Fruit fly (Drosophila melanogaster) whole organism, embryonic: ENCODE data around the gene Cyp12a5.
A peak's percentile ranks its signal among the peaks of the same experiment; 100 is the strongest.

ENCODE experiments used
- Abd-B ChIP-seq: fragments of 200-800 bp; sonication (Bioruptor generic); optimal IDR thresholded peaks from 2 replicates; lab custom pipeline; 2018; ENCODE audit warnings: missing biosample characterization, mild to moderate bottlenecking, missing genetic modification characterization, moderate library complexity
- B-H1 ChIP-seq: fragments of 200-800 bp; sonication (Bioruptor generic); IDR thresholded peaks from 3 replicates; pipeline ENCODE4 v1.3.6; 2022; ENCODE audit warnings: missing biosample characterization, missing genetic modification characterization
- Bgb ChIP-seq: fragments of 200-800 bp; sonication (Bioruptor generic); IDR thresholded peaks from 2 replicates; pipeline ENCODE4 v1.3.6; 2022; ENCODE audit warnings: missing biosample characterization, missing genetic modification characterization; ENCODE audit not compliant: partially characterized antibody
- C15 ChIP-seq: fragments of 200-800 bp; sonication (Bioruptor generic); IDR thresholded peaks from 3 replicates; pipeline ENCODE4 v1.3.6; 2022; ENCODE audit warnings: missing biosample characterization, missing genetic modification characterization
- CG10431 ChIP-seq: fragments of 200-800 bp; sonication (Bioruptor generic); optimal IDR thresholded peaks from 3 replicates; lab custom pipeline; 2018; ENCODE audit warnings: missing biosample characterization, mild to moderate bottlenecking, missing genetic modification characterization
- CG10462 ChIP-seq: fragments of 200-800 bp; sonication (Bioruptor generic); optimal IDR thresholded peaks from 2 replicates; lab custom pipeline; 2016; ENCODE audit warnings: missing biosample characterization, missing genetic modification characterization
- CG11723 ChIP-seq: fragments of 200-800 bp; sonication (Bioruptor generic); optimal IDR thresholded peaks from 2 replicates; lab custom pipeline; 2017; ENCODE audit warnings: missing biosample characterization, mild to moderate bottlenecking, missing genetic modification characterization
- CG14050 ChIP-seq: fragments of 200-800 bp; sonication (Bioruptor generic); IDR thresholded peaks from 3 replicates; pipeline ENCODE4 v1.3.6; 2022; ENCODE audit warnings: missing biosample characterization, missing genetic modification characterization
- CG17568 ChIP-seq: fragments of 200-800 bp; sonication (Bioruptor generic); optimal IDR thresholded peaks from 2 replicates; lab custom pipeline; 2018; ENCODE audit warnings: missing biosample characterization, mild to moderate bottlenecking, missing genetic modification characterization, moderate library complexity
- CG18599 ChIP-seq: fragments of 200-800 bp; sonication (Bioruptor generic); optimal IDR thresholded peaks from 3 replicates; lab custom pipeline; 2017; ENCODE audit warnings: missing biosample characterization, missing genetic modification characterization, mild to moderate bottlenecking, moderate library complexity, missing genetic modification reagents
- CG2202 ChIP-seq: fragments of 200-800 bp; sonication (Bioruptor generic); optimal IDR thresholded peaks from 2 replicates; lab custom pipeline; 2018; ENCODE audit warnings: missing biosample characterization, mild to moderate bottlenecking, missing genetic modification characterization
- CG30020 ChIP-seq: fragments of 200-800 bp; optimal IDR thresholded peaks from 2 replicates; lab custom pipeline; 2019; ENCODE audit warnings: missing biosample characterization, mild to moderate bottlenecking, missing genetic modification characterization, moderate library complexity
- CG30403 ChIP-seq: fragments of 200-800 bp; sonication (Bioruptor generic); optimal IDR thresholded peaks from 3 replicates; lab custom pipeline; 2016; ENCODE audit warnings: missing biosample characterization, missing genetic modification characterization
- CG31365 ChIP-seq: fragments of 200-800 bp; sonication (Bioruptor generic); optimal IDR thresholded peaks from 2 replicates; lab custom pipeline; 2018; ENCODE audit warnings: missing biosample characterization, mild to moderate bottlenecking, missing genetic modification characterization
- CG32532 ChIP-seq: fragments of 200-800 bp; sonication (Bioruptor generic); IDR thresholded peaks from 2 replicates; pipeline ENCODE4 v1.3.6; 2022; ENCODE audit warnings: missing biosample characterization, missing genetic modification characterization
- CG3726 ChIP-seq: fragments of 200-800 bp; sonication (Bioruptor generic); IDR thresholded peaks from 3 replicates; pipeline ENCODE4, ENCODE4 v1.3.6; 2022; ENCODE audit warnings: missing biosample characterization, missing genetic modification characterization
- CG4424 ChIP-seq: fragments of 200-800 bp; sonication (Bioruptor generic); optimal IDR thresholded peaks from 3 replicates; lab custom pipeline; 2016; ENCODE audit warnings: missing biosample characterization, missing genetic modification characterization
- CG4707 ChIP-seq: fragments of 200-800 bp; sonication (Bioruptor generic); optimal IDR thresholded peaks from 2 replicates; lab custom pipeline; 2018; ENCODE audit warnings: missing biosample characterization, mild to moderate bottlenecking, missing genetic modification characterization, moderate library complexity
- CG6272 ChIP-seq: fragments of 200-800 bp; sonication (Bioruptor generic); IDR thresholded peaks from 2 replicates; pipeline ENCODE4 v1.3.6; 2022; ENCODE audit warnings: missing biosample characterization, missing genetic modification characterization
- CG8924 ChIP-seq: fragments of 200-800 bp; optimal IDR thresholded peaks from 3 replicates; lab custom pipeline; 2019; ENCODE audit warnings: missing biosample characterization, mild to moderate bottlenecking, missing genetic modification characterization, moderate library complexity
- CG8944 ChIP-seq: fragments of 200-800 bp; sonication (Bioruptor generic); optimal IDR thresholded peaks from 3 replicates; lab custom pipeline; 2016; ENCODE audit warnings: missing biosample characterization, missing genetic modification characterization
- Chrac-16 ChIP-seq: fragments of 200-800 bp; sonication (Bioruptor generic); optimal IDR thresholded peaks from 3 replicates; lab custom pipeline; 2016; ENCODE audit warnings: missing biosample characterization, missing genetic modification characterization
- Deaf1 ChIP-seq: fragments of 200-800 bp; optimal IDR thresholded peaks from 3 replicates; lab custom pipeline; 2019; ENCODE audit warnings: missing biosample characterization, mild to moderate bottlenecking, missing genetic modification characterization, moderate library complexity
- Doc2 ChIP-seq: fragments of 200-800 bp; sonication (Bioruptor generic); IDR thresholded peaks from 2 replicates; pipeline ENCODE4 v1.3.6; 2022; ENCODE audit warnings: missing biosample characterization, missing genetic modification characterization
- Dp ChIP-seq: fragments of 200-800 bp; sonication (Bioruptor generic); optimal IDR thresholded peaks from 2 replicates; lab custom pipeline; 2018; ENCODE audit warnings: missing biosample characterization, mild to moderate bottlenecking, missing genetic modification characterization, moderate library complexity
- Ets65A ChIP-seq: fragments of 200-800 bp; sonication (Bioruptor generic); peaks from one replicate; lab custom pipeline; 2016; ENCODE audit warnings: missing biosample characterization, missing genetic modification characterization
- Ets97D ChIP-seq: fragments of 200-800 bp; sonication (Bioruptor generic); optimal IDR thresholded peaks from 3 replicates; lab custom pipeline; 2016; ENCODE audit warnings: missing biosample characterization, missing genetic modification characterization
- Fer1 ChIP-seq: fragments of 200-800 bp; sonication (Bioruptor generic); optimal IDR thresholded peaks from 2 replicates; lab custom pipeline; 2017; ENCODE audit warnings: missing biosample characterization, mild to moderate bottlenecking, missing genetic modification characterization
- GATAe ChIP-seq: fragments of 200-800 bp; sonication (Bioruptor generic); conservative IDR thresholded peaks from 2 replicates; pipeline ENCODE4 v1.3.6; 2022; ENCODE audit warnings: missing biosample characterization, missing genetic modification characterization
- Nf-YB ChIP-seq: fragments of 200-800 bp; sonication (Bioruptor generic); optimal IDR thresholded peaks from 3 replicates; lab custom pipeline; 2019; ENCODE audit warnings: missing biosample characterization, mild to moderate bottlenecking, missing genetic modification characterization, moderate library complexity
- Trl ChIP-seq, 3 experiments: fragments of >200 bp in 2 of 3; fragments of 200-800 bp in 1 of 3; sonication (Bioruptor generic) in 1 of 3; optimal IDR thresholded peaks; 2 replicates in 1 of 3; 3 replicates in 2 of 3; lab custom pipeline; 2016 to 2017; ENCODE audit warnings: missing biosample characterization in 1 of 3, missing genetic modification characterization in 1 of 3
- Xrp1 ChIP-seq: fragments of 200-800 bp; sonication (Bioruptor generic); IDR thresholded peaks from 2 replicates; pipeline ENCODE4 v1.3.6; 2022; ENCODE audit warnings: missing biosample characterization, missing genetic modification characterization
- br ChIP-seq: fragments of >200 bp; optimal IDR thresholded peaks from 2 replicates; lab custom pipeline; 2017
- ems ChIP-seq: fragments of 200-800 bp; sonication (Bioruptor generic); optimal IDR thresholded peaks from 3 replicates; lab custom pipeline; 2016; ENCODE audit warnings: missing biosample characterization, missing genetic modification characterization
- ftz-f1 ChIP-seq: fragments of 200-800 bp; sonication (Bioruptor generic); optimal IDR thresholded peaks from 2 replicates; lab custom pipeline; 2016; ENCODE audit warnings: missing biosample characterization, missing genetic modification characterization
- grau ChIP-seq: fragments of 200-800 bp; optimal IDR thresholded peaks from 3 replicates; lab custom pipeline; 2019; ENCODE audit warnings: missing biosample characterization, mild to moderate bottlenecking, missing genetic modification characterization, moderate library complexity
- hbn ChIP-seq: fragments of 200-800 bp; sonication (Bioruptor generic); IDR thresholded peaks from 2 replicates; pipeline ENCODE4 v1.3.6; 2022; ENCODE audit warnings: missing biosample characterization, missing genetic modification characterization; ENCODE audit not compliant: partially characterized antibody
- kah ChIP-seq: fragments of 200-800 bp; sonication (Bioruptor generic); optimal IDR thresholded peaks from 2 replicates; lab custom pipeline; 2018; ENCODE audit warnings: missing biosample characterization, mild to moderate bottlenecking, missing genetic modification characterization
- kni ChIP-seq: fragments of 200-800 bp; sonication (Bioruptor generic); optimal IDR thresholded peaks from 3 replicates; lab custom pipeline; 2017; ENCODE audit warnings: mild to moderate bottlenecking, missing biosample characterization, missing genetic modification reagents, missing genetic modification characterization
- otp ChIP-seq: fragments of 200-800 bp; sonication (Bioruptor generic); IDR thresholded peaks from 3 replicates; pipeline ENCODE4, ENCODE4 v1.3.6; 2022; ENCODE audit warnings: missing biosample characterization, missing genetic modification characterization
- pho ChIP-seq: fragments of 200-800 bp; sonication (Bioruptor generic); optimal IDR thresholded peaks from 2 replicates; lab custom pipeline; 2016; ENCODE audit warnings: missing biosample characterization, missing genetic modification characterization
- pnt ChIP-seq: fragments of 200-800 bp; sonication (Bioruptor generic); optimal IDR thresholded peaks from 3 replicates; lab custom pipeline; 2016; ENCODE audit warnings: missing biosample characterization, missing genetic modification characterization
- ro ChIP-seq: fragments of 200-800 bp; sonication (Bioruptor generic); IDR thresholded peaks from 2 replicates; pipeline ENCODE4 v1.3.6; 2022; ENCODE audit warnings: missing biosample characterization, missing genetic modification characterization
- row ChIP-seq: fragments of 200-800 bp; sonication (Bioruptor generic); IDR thresholded peaks from 3 replicates; pipeline ENCODE4 v1.3.6; 2022; ENCODE audit warnings: missing biosample characterization, missing genetic modification characterization
- shn ChIP-seq: fragments of 200-800 bp; sonication (Bioruptor generic); optimal IDR thresholded peaks from 3 replicates; lab custom pipeline; 2016; ENCODE audit warnings: missing biosample characterization, missing genetic modification characterization
- tna ChIP-seq: fragments of 200-800 bp; sonication (Bioruptor generic); IDR thresholded peaks from 2 replicates; pipeline ENCODE4 v1.3.6; 2022; ENCODE audit warnings: missing biosample characterization, missing genetic modification characterization; ENCODE audit not compliant: partially characterized antibody
- trh ChIP-seq: fragments of 200-800 bp; sonication (Bioruptor generic); optimal IDR thresholded peaks from 2 replicates; lab custom pipeline; 2016; ENCODE audit warnings: missing biosample characterization, missing genetic modification characterization
- vfl ChIP-seq: fragments of 200-800 bp; sonication (Bioruptor generic); optimal IDR thresholded peaks from 2 replicates; lab custom pipeline; 2016; ENCODE audit warnings: missing biosample characterization, missing genetic modification characterization
- z ChIP-seq: fragments of 200-800 bp; sonication (Bioruptor generic); IDR thresholded peaks from 3 replicates; pipeline ENCODE4 v1.3.6; 2022; ENCODE audit warnings: missing biosample characterization, missing genetic modification characterization
- zfh2 ChIP-seq: fragments of 200-800 bp; sonication (Bioruptor generic); optimal IDR thresholded peaks from 2 replicates; lab custom pipeline; 2016; ENCODE audit warnings: missing biosample characterization, missing genetic modification characterization

Cyp12a5 gene

DNA sequence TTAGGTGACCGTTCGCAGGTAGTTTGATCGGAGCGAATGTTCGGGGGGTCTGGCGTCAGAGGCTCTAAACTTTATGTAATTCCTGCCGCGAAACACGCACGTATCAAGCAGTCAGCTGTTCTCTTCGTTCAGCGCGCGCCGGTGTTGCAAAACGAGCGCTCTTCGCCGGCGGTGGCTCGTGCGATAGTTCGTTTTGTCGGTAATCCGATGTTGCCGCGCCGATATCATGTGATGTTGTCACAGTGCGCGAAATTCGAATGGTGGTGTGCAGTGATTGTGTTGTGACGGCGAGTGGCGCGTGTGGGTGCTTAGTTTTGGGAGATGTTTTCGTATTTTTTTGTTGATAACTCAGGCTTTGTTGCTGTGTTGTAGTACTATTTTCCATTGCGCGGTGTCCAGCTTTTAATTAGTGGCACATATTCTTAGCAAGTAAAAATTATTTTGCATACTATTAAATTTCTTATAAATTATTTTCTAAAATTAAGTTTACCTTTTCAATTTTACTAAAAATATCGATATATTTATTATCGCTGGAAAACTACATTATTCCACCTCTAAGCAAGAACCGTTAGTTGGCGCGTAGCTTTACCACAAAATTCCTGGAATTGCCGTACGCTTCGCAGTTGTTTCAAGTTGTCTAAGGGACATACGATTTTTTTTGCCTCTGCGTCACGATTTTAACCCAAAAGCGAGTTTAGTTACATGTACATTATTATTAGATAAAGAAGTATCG, 24.4 kb downstream of the Cyp12a5 start, which contains the start of gene nanos (continued):
- TF ChIP-seq grau (tag; lab: Kevin White, UChicago) (peak; percentile 51), C15 (GFP tag; lab: Robert Waterston, UW) (no peak), shn (peak; percentile 48), Nf-YB (GFP tag; lab: Kevin White, UChicago) (no peak), CG18599 (GFP tag; lab: Kevin White, UChicago) (peak; percentile 56), CG6272 (GFP tag; lab: Robert Waterston, UW) (peak; percentile 71), CG4707 (GFP tag; lab: Kevin White, UChicago) (no peak), Xrp1 (peak; percentile 46; the same call in 1 of the 2 replicates), Ets97D (GFP tag; lab: Kevin White, UChicago) (peak; percentile 86), pnt (peak; percentile 41), CG8924 (tag; lab: Kevin White, UChicago) (peak; percentile 21), Dp (GFP tag; lab: Kevin White, UChicago) (peak; percentile 99), Abd-B (GFP tag; lab: Kevin White, UChicago) (no peak), CG30403 (peak; percentile 57), Fer1 (GFP tag; lab: Kevin White, UChicago) (peak; percentile 55), Bgb (GFP tag; lab: Robert Waterston, UW) (peak; percentile 100), Ets65A (GFP tag; lab: Kevin White, UChicago) (peak; percentile 96), hbn (peak; percentile 99), CG14050 (GFP tag; lab: Robert Waterston, UW) (no peak), z (no peak), ro (GFP tag; lab: Robert Waterston, UW) (no peak), CG8944 (GFP tag; lab: Kevin White, UChicago) (peak; percentile 56), GATAe (GFP tag; lab: Robert Waterston, UW) (no peak), CG31365 (tag; lab: Kevin White, UChicago) (no peak), ems (peak; percentile 31), CG17568 (GFP tag; lab: Kevin White, UChicago) (no peak), CG4424 (GFP tag; lab: Kevin White, UChicago) (peak; percentile 69), Trl (optimal IDR thresholded peaks at IDR 0.05; lab: Kevin White, UChicago) (no peak), Trl (GFP tag; optimal IDR thresholded peaks at IDR 0.05; lab: Kevin White, UChicago) (peak; percentile 71), pho (GFP tag; lab: Kevin White, UChicago) (peak; percentile 74), CG10431 (GFP tag; lab: Kevin White, UChicago) (peak; percentile 1), ftz-f1 (peak; percentile 62), Doc2 (no peak), row (GFP tag; lab: Robert Waterston, UW) (peak; percentile 78), tna (GFP tag; lab: Robert Waterston, UW) (peak; percentile 98), CG30020 (tag; lab: Kevin White, UChicago) (peak; percentile 46), B-H1 (no peak), CG10462 (GFP tag; lab: Kevin White, UChicago) (peak; percentile 19), CG3726 (GFP tag; lab: Robert Waterston, UW) (0 out of 3 replicates have a peak, but pooled peaks have one; percentile 6), vfl (peak; percentile 59), Deaf1 (peak; percentile 15), CG11723 (GFP tag; lab: Kevin White, UChicago) (peak; percentile 48), br (no peak), otp (GFP tag; lab: Robert Waterston, UW) (no peak), kni (GFP tag; lab: Kevin White, UChicago) (no peak), kah (GFP tag; lab: Kevin White, UChicago) (no peak), Chrac-16 (peak; percentile 45), CG32532 (GFP tag; lab: Robert Waterston, UW) (peak; percentile 78), CG2202 (tag; lab: Kevin White, UChicago) (no peak), zfh2 (peak; percentile 83), trh (GFP tag; lab: Kevin White, UChicago) (no peak)
